Worm (Caenorhabditis elegans) whole organism, L2 larva: ENCODE results near the gene fubl-1.
A peak's percentile ranks its signal among the peaks of the same experiment; 100 is the strongest.

Source experiments
- C34F6.9 ChIP-seq: fragments of 150-350 bp; optimal IDR thresholded peaks from 2 replicates; lab custom pipeline; 2014; ENCODE audit warnings: missing biosample characterization, missing genetic modification characterization
- F13H6.1 ChIP-seq: sonication (generic microtip); optimal IDR thresholded peaks from 2 replicates; lab custom pipeline; 2016; ENCODE audit warnings: missing genetic modification characterization, missing compliant biosample characterization
- R02D3.7 ChIP-seq: fragments of 150-350 bp; optimal IDR thresholded peaks from 2 replicates; lab custom pipeline; 2014; ENCODE audit warnings: missing biosample characterization, missing genetic modification characterization
- Y55F3AM.14 ChIP-seq: fragments of 200-800 bp; sonication (Bioruptor generic); optimal IDR thresholded peaks from 2 replicates; lab custom pipeline; 2018; ENCODE audit warnings: mild to moderate bottlenecking, missing genetic modification characterization, missing compliant biosample characterization
- alr-1 ChIP-seq: fragments of 150-350 bp; optimal IDR thresholded peaks from 2 replicates; lab custom pipeline; 2014; ENCODE audit warnings: missing biosample characterization, missing genetic modification characterization
- ama-1 ChIP-seq: fragments of 150-350 bp; optimal IDR thresholded peaks from 2 replicates; lab custom pipeline; 2018; ENCODE audit warnings: inconsistent platforms
- blmp-1 ChIP-seq: sonication (generic microtip); optimal IDR thresholded peaks from 2 replicates; lab custom pipeline; 2017; ENCODE audit warnings: missing genetic modification characterization, mild to moderate bottlenecking, missing compliant biosample characterization, antibody characterized with exemption, moderate library complexity; ENCODE audit not compliant: insufficient read depth
- ceh-16 ChIP-seq: fragments of 150-350 bp; optimal IDR thresholded peaks from 2 replicates; lab custom pipeline; 2014; ENCODE audit warnings: missing biosample characterization, missing genetic modification characterization
- ceh-82 ChIP-seq: fragments of 150-350 bp; optimal IDR thresholded peaks from 2 replicates; lab custom pipeline; 2014; ENCODE audit warnings: missing biosample characterization, missing genetic modification characterization
- dmd-4 ChIP-seq: sonication (generic microtip); optimal IDR thresholded peaks from 2 replicates; lab custom pipeline; 2017; ENCODE audit warnings: missing biosample characterization, missing genetic modification characterization
- elt-1 ChIP-seq: fragments of 150-350 bp; optimal IDR thresholded peaks from 2 replicates; lab custom pipeline; 2014; ENCODE audit warnings: missing biosample characterization, missing genetic modification characterization
- fos-1 ChIP-seq: fragments of 150-350 bp; optimal IDR thresholded peaks from 2 replicates; lab custom pipeline; 2014; ENCODE audit warnings: missing biosample characterization, missing genetic modification characterization
- gmeb-1 ChIP-seq: fragments of 150-350 bp; optimal IDR thresholded peaks from 2 replicates; lab custom pipeline; 2014; ENCODE audit warnings: missing biosample characterization, missing genetic modification characterization
- lin-11 ChIP-seq: fragments of 150-350 bp; sonication (generic microtip); optimal IDR thresholded peaks from 2 replicates; lab custom pipeline; 2014; ENCODE audit warnings: missing biosample characterization, missing genetic modification characterization, inconsistent platforms, mixed read lengths
- lin-39 ChIP-seq: fragments of 150-350 bp; optimal IDR thresholded peaks from 2 replicates; lab custom pipeline; 2014; ENCODE audit warnings: missing biosample characterization, missing genetic modification reagents, missing genetic modification characterization
- lsy-2 ChIP-seq, 2 experiments: fragments of 150-350 bp in 1 of 2; sonication (generic microtip) in 1 of 2; optimal IDR thresholded peaks; 2 replicates each; lab custom pipeline; 2014 to 2017; ENCODE audit warnings: missing biosample characterization in 2 of 2, missing genetic modification characterization in 2 of 2
- mbf-1 ChIP-seq: sonication (generic microtip); optimal IDR thresholded peaks from 2 replicates; lab custom pipeline; 2017; ENCODE audit warnings: missing biosample characterization, missing genetic modification characterization
- nhr-10 ChIP-seq: sonication (generic microtip); optimal IDR thresholded peaks from 2 replicates; lab custom pipeline; 2017; ENCODE audit warnings: missing biosample characterization, missing genetic modification characterization
- nhr-12 ChIP-seq: fragments of 150-350 bp; optimal IDR thresholded peaks from 2 replicates; lab custom pipeline; 2014; ENCODE audit warnings: missing biosample characterization, missing genetic modification characterization
- nhr-129 ChIP-seq: fragments of 150-350 bp; optimal IDR thresholded peaks from 2 replicates; lab custom pipeline; 2014; ENCODE audit warnings: missing biosample characterization, missing genetic modification characterization
- nhr-21 ChIP-seq: fragments of 150-350 bp; optimal IDR thresholded peaks from 2 replicates; lab custom pipeline; 2014; ENCODE audit warnings: missing biosample characterization, missing genetic modification characterization
- nhr-23 ChIP-seq: fragments of 150-350 bp; optimal IDR thresholded peaks from 2 replicates; lab custom pipeline; 2014; ENCODE audit warnings: missing biosample characterization, missing genetic modification reagents, missing genetic modification characterization
- nhr-6 ChIP-seq: fragments of 150-350 bp; optimal IDR thresholded peaks from 2 replicates; lab custom pipeline; 2014; ENCODE audit warnings: missing biosample characterization, missing genetic modification characterization
- nhr-77 ChIP-seq: fragments of 150-350 bp; optimal IDR thresholded peaks from 2 replicates; lab custom pipeline; 2014; ENCODE audit warnings: missing biosample characterization, missing genetic modification characterization
- sma-3 ChIP-seq: sonication (generic microtip); optimal IDR thresholded peaks from 2 replicates; lab custom pipeline; 2016; ENCODE audit warnings: missing genetic modification reagents, missing genetic modification characterization, missing compliant biosample characterization
- sma-9 ChIP-seq, 2 experiments: fragments of 150-350 bp in 1 of 2; sonication (generic microtip) in 1 of 2; optimal IDR thresholded peaks; 2 replicates each; lab custom pipeline; 2014 to 2016; ENCODE audit warnings: missing genetic modification characterization in 2 of 2, mild to moderate bottlenecking in 1 of 2, missing biosample characterization in 1 of 2, missing compliant biosample characterization in 1 of 2, missing genetic modification reagents in 1 of 2, moderate library complexity in 1 of 2
- snpc-4 ChIP-seq: fragments of 150-350 bp; optimal IDR thresholded peaks from 2 replicates; lab custom pipeline; 2014; ENCODE audit warnings: missing biosample characterization, missing genetic modification characterization
- unc-39 ChIP-seq: fragments of 150-350 bp; optimal IDR thresholded peaks from 2 replicates; lab custom pipeline; 2014; ENCODE audit warnings: missing biosample characterization, missing genetic modification characterization
- unc-55 ChIP-seq: fragments of 150-350 bp; sonication (generic microtip); optimal IDR thresholded peaks from 3 replicates; lab custom pipeline; 2014; ENCODE audit warnings: missing biosample characterization, missing genetic modification reagents, missing genetic modification characterization
- unc-62 ChIP-seq: fragments of 150-350 bp; optimal IDR thresholded peaks from 2 replicates; lab custom pipeline; 2014; ENCODE audit warnings: missing biosample characterization, missing genetic modification reagents, missing genetic modification characterization
- ztf-1 ChIP-seq: fragments of 200-800 bp; sonication (Bioruptor generic); conservative IDR thresholded peaks from 2 replicates; pipeline ENCODE4 v1.3.6; 2022; ENCODE audit warnings: missing genetic modification characterization, missing compliant biosample characterization
- ztf-11 ChIP-seq: sonication (generic microtip); optimal IDR thresholded peaks from 2 replicates; lab custom pipeline; 2017; ENCODE audit warnings: missing biosample characterization, missing genetic modification characterization
- ztf-4 ChIP-seq: fragments of 150-350 bp; optimal IDR thresholded peaks from 2 replicates; lab custom pipeline; 2014; ENCODE audit warnings: missing biosample characterization, missing genetic modification characterization

fubl-1 gene

DNA sequence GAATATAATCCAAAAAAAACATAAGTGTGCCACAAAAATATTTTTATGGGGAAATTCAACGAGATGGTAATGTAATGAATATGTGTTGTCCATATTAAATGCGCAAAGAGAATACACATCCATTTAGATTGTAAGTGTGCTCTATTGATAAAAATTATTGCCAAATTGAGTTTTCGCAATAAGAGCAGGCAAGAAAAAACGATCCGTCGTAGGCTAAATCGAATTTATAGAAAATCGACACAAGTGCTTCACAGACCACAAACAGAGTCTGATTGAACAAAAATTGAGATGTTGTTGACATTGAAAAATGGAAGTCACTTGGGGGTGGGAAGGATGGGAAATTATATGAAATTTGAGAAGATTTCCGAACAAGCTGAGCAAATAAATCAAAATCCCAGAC lies 26.4 kb upstream of the fubl-1 start:
- TF ChIP-seq nhr-77 (tag; lab: Kevin White, UChicago) (no peak), sma-9 (GFP tag; optimal IDR thresholded peaks at IDR 0.05; lab: Kevin White, UChicago) (no peak), sma-9 (tag; optimal IDR thresholded peaks at IDR 0.05; lab: Kevin White, UChicago) (no peak), nhr-6 (tag; lab: Kevin White, UChicago) (no peak), ztf-1 (no peak), Y55F3AM.14 (no peak), elt-1 (tag; lab: Kevin White, UChicago) (no peak), unc-39 (tag; lab: Kevin White, UChicago) (no peak), ceh-82 (tag; lab: Kevin White, UChicago) (no peak), nhr-21 (no peak), nhr-23 (tag; lab: Kevin White, UChicago) (no peak)

DNA sequence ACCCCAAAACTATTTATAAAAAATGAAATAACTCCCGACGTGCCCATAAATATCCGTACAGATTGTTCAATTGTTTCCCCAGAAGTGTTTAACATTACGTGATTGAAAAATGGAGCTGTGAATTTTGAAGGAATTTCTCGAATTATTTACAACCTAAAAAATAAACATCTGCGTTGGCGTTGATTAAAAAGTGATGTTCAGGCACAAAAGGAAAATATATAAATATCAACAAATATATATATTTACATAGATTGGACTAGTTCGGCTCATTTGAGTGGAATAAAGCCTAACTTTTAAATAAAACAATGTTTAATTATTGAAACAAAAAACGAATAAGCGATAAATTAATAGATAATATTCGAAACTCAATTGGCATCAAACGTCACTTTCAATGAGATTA lies 21.8 kb upstream of the fubl-1 start, which contains the start of gene sri-18:
Gene sri-18 (minus strand): TSS at position 101 of the 400 bp plus-strand sequence.
- TF ChIP-seq unc-62 (GFP tag; lab: Kevin White, UChicago) (no peak), nhr-21 (no peak), lin-11 (tag; lab: Kevin White, UChicago) (no peak), ztf-11 (tag; lab: Kevin White, UChicago) (no peak), ztf-1 (no peak), ceh-16 (tag; lab: Kevin White, UChicago) (no peak), nhr-12 (tag; lab: Kevin White, UChicago) (no peak), unc-39 (tag; lab: Kevin White, UChicago) (no peak), nhr-129 (tag; lab: Kevin White, UChicago) (no peak)

DNA sequence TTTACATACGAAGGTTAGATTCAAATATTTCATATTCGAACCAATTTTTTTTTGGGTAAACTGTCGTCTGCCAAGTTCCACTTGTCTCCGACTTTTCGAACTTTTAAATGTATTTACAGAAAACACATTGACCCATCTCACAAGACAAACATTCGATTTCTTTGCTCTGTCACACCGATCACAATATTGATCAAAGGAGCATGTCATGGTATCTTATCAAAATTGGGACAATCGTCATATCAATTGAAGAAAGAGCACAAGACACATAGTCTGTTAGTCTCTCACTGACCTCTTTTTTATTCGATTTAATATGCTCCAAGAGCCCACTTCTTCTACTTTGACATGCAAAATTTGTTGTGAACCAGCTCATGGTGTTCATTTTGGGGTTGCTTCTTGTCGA lies 17.4 kb upstream of the fubl-1 start, which contains the start of gene nhr-232:
Gene nhr-232 (plus strand): TSS at position 121 of the 400 bp plus-strand sequence.
- TF ChIP-seq ama-1 (lab: Kevin White, UChicago) (no peak), snpc-4 (tag; lab: Kevin White, UChicago) (no peak), fos-1 (tag; lab: Kevin White, UChicago) (peak; percentile 80), blmp-1 (tag; lab: Kevin White, UChicago) (no peak), ztf-4 (no peak), F13H6.1 (tag; lab: Kevin White, UChicago) (peak; percentile 5), sma-3 (no peak), sma-9 (GFP tag; optimal IDR thresholded peaks at IDR 0.05; lab: Kevin White, UChicago) (peak; percentile 55), sma-9 (tag; optimal IDR thresholded peaks at IDR 0.05; lab: Kevin White, UChicago) (no peak)

DNA sequence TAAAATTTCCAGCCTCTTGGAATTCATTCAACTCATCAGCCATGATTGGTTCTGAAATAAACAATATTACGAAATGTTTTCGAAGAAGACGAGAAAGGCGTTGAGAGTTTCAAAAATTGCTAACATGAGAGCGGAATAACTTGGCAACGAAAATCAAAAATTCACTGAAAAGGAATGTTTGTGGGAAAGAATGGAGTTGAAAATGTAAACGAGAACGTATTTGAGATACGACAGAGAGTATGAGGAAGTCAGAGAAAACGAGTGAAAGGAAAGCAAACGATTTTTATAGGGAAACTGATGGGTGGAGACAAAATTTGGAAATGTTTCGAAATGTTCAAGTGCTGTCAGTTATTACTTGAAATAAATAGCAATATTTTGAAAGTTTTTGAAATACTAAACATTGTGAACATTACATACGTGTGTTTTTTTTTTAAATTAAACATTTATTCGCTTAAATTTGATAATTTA lies 16.4 kb upstream of the fubl-1 start, which contains the start of gene rop-1:
Gene rop-1 (minus strand): TSS at position 51 of the 468 bp plus-strand sequence.
- TF ChIP-seq C34F6.9 (tag; lab: Kevin White, UChicago) (peak; percentile 60), nhr-23 (tag; lab: Kevin White, UChicago) (no peak), fos-1 (tag; lab: Kevin White, UChicago) (peak; percentile 48), ztf-11 (tag; lab: Kevin White, UChicago) (no peak), dmd-4 (no peak), sma-3 (no peak), gmeb-1 (tag; lab: Kevin White, UChicago) (peak; percentile 2), unc-55 (GFP tag; lab: Kevin White, UChicago) (peak; percentile 75), lsy-2 (tag; optimal IDR thresholded peaks at IDR 0.05; lab: Kevin White, UChicago) (peak in 1 of 2 experiments; percentile 15), mbf-1 (tag; lab: Kevin White, UChicago) (no peak), Y55F3AM.14 (no peak), nhr-12 (tag; lab: Kevin White, UChicago) (no peak), alr-1 (tag; lab: Kevin White, UChicago) (no peak), R02D3.7 (tag; lab: Kevin White, UChicago) (no peak), lin-39 (tag; lab: Kevin White, UChicago) (no peak), unc-62 (GFP tag; lab: Kevin White, UChicago) (no peak), ama-1 (lab: Kevin White, UChicago) (peak; percentile 19), nhr-129 (tag; lab: Kevin White, UChicago) (peak; percentile 88), snpc-4 (tag; lab: Kevin White, UChicago) (no peak), blmp-1 (tag; lab: Kevin White, UChicago) (peak; percentile 53), lin-11 (tag; lab: Kevin White, UChicago) (no peak), nhr-77 (tag; lab: Kevin White, UChicago) (no peak), nhr-10 (tag; lab: Kevin White, UChicago) (no peak)
